Worm (Caenorhabditis elegans) whole organism, L4 larva: ENCODE measurements around the gene B0024.4.

ENCODE experiments used
- D1046.2 ChIP-seq: fragments of 200-800 bp; sonication (Bioruptor generic); IDR thresholded peaks from 2 replicates; pipeline ENCODE4 v1.3.6; 2022; ENCODE audit warnings: missing genetic modification characterization, missing compliant biosample characterization
- F37D6.2 ChIP-seq: sonication (generic microtip); optimal IDR thresholded peaks from 2 replicates; lab custom pipeline; 2016; ENCODE audit warnings: mild to moderate bottlenecking, missing genetic modification characterization, missing compliant biosample characterization
- F44E2.7 ChIP-seq: fragments of 200-800 bp; sonication (Bioruptor generic); IDR thresholded peaks from 2 replicates; pipeline ENCODE4 v2.1.2; 2022; ENCODE audit warnings: missing genetic modification characterization, missing compliant biosample characterization
- F49E8.2 ChIP-seq: sonication (generic microtip); optimal IDR thresholded peaks from 2 replicates; lab custom pipeline; 2016; ENCODE audit warnings: missing compliant biosample characterization, mild to moderate bottlenecking, missing genetic modification characterization, borderline replicate concordance
- Y105C5A.15 ChIP-seq: fragments of 200-800 bp; sonication (Bioruptor generic); IDR thresholded peaks from 2 replicates; pipeline ENCODE4 v1.3.6; 2022; ENCODE audit warnings: missing genetic modification characterization, missing compliant biosample characterization
- aha-1 ChIP-seq: fragments of 150-350 bp; peaks from one replicate; lab custom pipeline; 2014; ENCODE audit warnings: missing biosample characterization, missing genetic modification characterization
- ceh-20 ChIP-seq: fragments of 200-800 bp; sonication (Bioruptor generic); IDR thresholded peaks from 2 replicates; pipeline ENCODE4 v1.3.6; 2022; ENCODE audit warnings: missing genetic modification reagents, missing genetic modification characterization, missing compliant biosample characterization
- ceh-62 ChIP-seq: sonication (generic microtip); optimal IDR thresholded peaks from 2 replicates; lab custom pipeline; 2017; ENCODE audit warnings: missing biosample characterization, missing genetic modification characterization
- ceh-82 ChIP-seq: sonication (generic microtip); optimal IDR thresholded peaks from 2 replicates; lab custom pipeline; 2017; ENCODE audit warnings: missing biosample characterization, missing genetic modification characterization
- cey-2 ChIP-seq: sonication (generic microtip); optimal IDR thresholded peaks from 3 replicates; lab custom pipeline; 2017; ENCODE audit warnings: missing genetic modification characterization, mild to moderate bottlenecking, missing compliant biosample characterization, antibody characterized with exemption, borderline replicate concordance; ENCODE audit not compliant: insufficient read depth
- ctbp-1 ChIP-seq: fragments of 200-800 bp; sonication (Bioruptor generic); IDR thresholded peaks from 2 replicates; pipeline ENCODE4 v1.3.6; 2022; ENCODE audit warnings: missing genetic modification reagents, missing genetic modification characterization, missing compliant biosample characterization
- dmd-6 ChIP-seq: fragments of 200-800 bp; sonication (Bioruptor generic); IDR thresholded peaks from 2 replicates; pipeline ENCODE4 v1.3.6; 2022; ENCODE audit warnings: missing genetic modification reagents, missing genetic modification characterization, missing compliant biosample characterization
- dmd-8 ChIP-seq: fragments of 200-800 bp; sonication (Bioruptor generic); IDR thresholded peaks from 2 replicates; pipeline ENCODE4 v1.3.6; 2022; ENCODE audit warnings: missing genetic modification characterization, missing compliant biosample characterization
- dmd-9 ChIP-seq: fragments of 200-800 bp; sonication (Bioruptor generic); IDR thresholded peaks from 2 replicates; pipeline ENCODE4 v1.3.6; 2022; ENCODE audit warnings: missing genetic modification reagents, missing genetic modification characterization, missing compliant biosample characterization
- duxl-1 ChIP-seq: sonication (generic microtip); optimal IDR thresholded peaks from 2 replicates; lab custom pipeline; 2016; ENCODE audit warnings: mild to moderate bottlenecking, missing genetic modification characterization, moderate library complexity, missing compliant biosample characterization; ENCODE audit not compliant: poor library complexity
- dve-1 ChIP-seq: sonication (generic microtip); optimal IDR thresholded peaks from 2 replicates; lab custom pipeline; 2017; ENCODE audit warnings: antibody characterized with exemption, mild to moderate bottlenecking, missing genetic modification characterization, missing compliant biosample characterization; ENCODE audit not compliant: insufficient read depth
- fos-1 ChIP-seq: fragments of 150-350 bp; optimal IDR thresholded peaks from 2 replicates; lab custom pipeline; 2014; ENCODE audit warnings: missing biosample characterization, missing genetic modification characterization
- hlh-11 ChIP-seq: fragments of 200-800 bp; sonication (Bioruptor generic); optimal IDR thresholded peaks from 2 replicates; lab custom pipeline; 2018; ENCODE audit warnings: mild to moderate bottlenecking, missing genetic modification characterization, missing compliant biosample characterization
- lin-1 ChIP-seq: fragments of 200-800 bp; sonication (Bioruptor generic); IDR thresholded peaks from 2 replicates; pipeline ENCODE4 v1.3.6; 2022; ENCODE audit warnings: missing genetic modification reagents, missing genetic modification characterization, missing compliant biosample characterization
- lin-13 ChIP-seq: fragments of 150-350 bp; optimal IDR thresholded peaks from 2 replicates; lab custom pipeline; 2014; ENCODE audit warnings: missing biosample characterization, missing genetic modification reagents, missing genetic modification characterization
- lin-38 ChIP-seq: fragments of 200-800 bp; sonication (Bioruptor generic); IDR thresholded peaks from 2 replicates; pipeline ENCODE4 v1.3.6; 2022; ENCODE audit warnings: missing genetic modification reagents, missing genetic modification characterization, missing compliant biosample characterization
- lsy-2 ChIP-seq, 2 experiments: fragments of 150-350 bp in 1 of 2; sonication (generic microtip) in 1 of 2; optimal IDR thresholded peaks; 2 replicates each; lab custom pipeline; 2014 to 2017; ENCODE audit warnings: missing biosample characterization in 2 of 2, missing genetic modification characterization in 2 of 2
- mep-1 ChIP-seq: fragments of 150-350 bp; sonication (generic microtip); optimal IDR thresholded peaks from 3 replicates; lab custom pipeline; 2014; ENCODE audit warnings: missing biosample characterization, missing genetic modification characterization
- mes-2 ChIP-seq: sonication (generic microtip); optimal IDR thresholded peaks from 2 replicates; lab custom pipeline; 2016; ENCODE audit warnings: missing genotype, mild to moderate bottlenecking, missing genetic modification characterization, missing compliant biosample characterization; ENCODE audit not compliant: poor library complexity, severe bottlenecking
- mxl-2 ChIP-seq: fragments of 200-800 bp; sonication (Bioruptor generic); conservative IDR thresholded peaks from 2 replicates; pipeline ENCODE4 v1.3.6; 2022; ENCODE audit warnings: missing genetic modification reagents, missing genetic modification characterization, missing compliant biosample characterization
- nhr-10 ChIP-seq: fragments of 150-350 bp; optimal IDR thresholded peaks from 2 replicates; lab custom pipeline; 2014; ENCODE audit warnings: missing biosample characterization, missing genetic modification characterization
- nhr-111 ChIP-seq: fragments of 200-800 bp; sonication (Bioruptor generic); optimal IDR thresholded peaks from 2 replicates; lab custom pipeline; 2018; ENCODE audit warnings: mild to moderate bottlenecking, missing genetic modification characterization, missing compliant biosample characterization
- nhr-28 ChIP-seq: fragments of 150-350 bp; optimal IDR thresholded peaks from 2 replicates; lab custom pipeline; 2014; ENCODE audit warnings: missing biosample characterization, missing genetic modification characterization
- nhr-41 ChIP-seq: fragments of 200-800 bp; sonication (Bioruptor generic); IDR thresholded peaks from 2 replicates; pipeline ENCODE4 v1.3.6; 2022; ENCODE audit warnings: missing genetic modification reagents, missing genetic modification characterization, missing compliant biosample characterization
- nhr-48 ChIP-seq: sonication (generic microtip); optimal IDR thresholded peaks from 2 replicates; lab custom pipeline; 2016; ENCODE audit warnings: mild to moderate bottlenecking, missing genetic modification characterization, missing compliant biosample characterization
- pha-4 ChIP-seq, 2 experiments: fragments of 150-350 bp in 1 of 2; fragments of 200-800 bp in 1 of 2; sonication (Bioruptor generic) in 1 of 2; IDR thresholded peaks in 1 of 2; optimal IDR thresholded peaks in 1 of 2; 2 replicates each; pipeline versions ENCODE4 v1.3.6 to Lab custom; 2014 to 2022; ENCODE audit warnings: missing genetic modification characterization in 2 of 2, missing genetic modification reagents in 2 of 2, missing biosample characterization in 1 of 2, missing compliant biosample characterization in 1 of 2
- pqm-1 ChIP-seq: sonication (generic microtip); optimal IDR thresholded peaks from 2 replicates; lab custom pipeline; 2017; ENCODE audit warnings: missing biosample characterization, missing genetic modification characterization
- saeg-2 ChIP-seq: fragments of 200-800 bp; sonication (Bioruptor generic); IDR thresholded peaks from 2 replicates; pipeline ENCODE4 v1.3.6; 2022; ENCODE audit warnings: missing genetic modification reagents, missing genetic modification characterization, missing compliant biosample characterization
- sdz-12 ChIP-seq: fragments of 200-800 bp; sonication (Bioruptor generic); optimal IDR thresholded peaks from 2 replicates; lab custom pipeline; 2018; ENCODE audit warnings: mild to moderate bottlenecking, missing genetic modification characterization, missing compliant biosample characterization
- snpc-4 ChIP-seq: fragments of 150-350 bp; optimal IDR thresholded peaks from 2 replicates; lab custom pipeline; 2014; ENCODE audit warnings: missing biosample characterization, missing genetic modification characterization
- spr-3 ChIP-seq: fragments of 200-800 bp; sonication (Bioruptor generic); optimal IDR thresholded peaks from 2 replicates; lab custom pipeline; 2018; ENCODE audit warnings: mild to moderate bottlenecking, missing genetic modification characterization, missing compliant biosample characterization
- tag-97 ChIP-seq: fragments of 200-800 bp; sonication (Bioruptor generic); IDR thresholded peaks from 2 replicates; pipeline ENCODE4 v1.3.6; 2022; ENCODE audit warnings: missing genetic modification characterization, missing compliant biosample characterization
- tra-1 ChIP-seq: fragments of 200-800 bp; sonication (Bioruptor generic); IDR thresholded peaks from 2 replicates; pipeline ENCODE4 v1.3.6; 2022; ENCODE audit warnings: missing genetic modification reagents, missing genetic modification characterization, missing compliant biosample characterization
- unc-39 ChIP-seq: sonication (generic microtip); optimal IDR thresholded peaks from 2 replicates; lab custom pipeline; 2017; ENCODE audit warnings: missing biosample characterization, missing genetic modification characterization
- unc-62 ChIP-seq, 3 experiments: fragments of 150-350 bp in 1 of 3; sonication (generic microtip); optimal IDR thresholded peaks in 2 of 3; peaks in 1 of 3; 1 replicate in 1 of 3; 2 replicates in 2 of 3; lab custom pipeline; 2014 to 2017; ENCODE audit warnings: missing biosample characterization in 3 of 3, missing genetic modification characterization in 3 of 3, missing genetic modification reagents in 3 of 3, missing genotype in 1 of 3
- zfp-2 ChIP-seq: sonication (generic microtip); optimal IDR thresholded peaks from 2 replicates; lab custom pipeline; 2016; ENCODE audit warnings: mild to moderate bottlenecking, missing genetic modification characterization, missing compliant biosample characterization
- zfp-3 ChIP-seq: fragments of 200-800 bp; sonication (Bioruptor generic); conservative IDR thresholded peaks from 2 replicates; pipeline ENCODE4 v1.3.6; 2022; ENCODE audit warnings: missing genetic modification reagents, missing genetic modification characterization, missing compliant biosample characterization
- zip-11 ChIP-seq: fragments of 200-800 bp; sonication (Bioruptor generic); IDR thresholded peaks from 2 replicates; pipeline ENCODE4 v1.3.6; 2022; ENCODE audit warnings: missing genetic modification characterization, missing compliant biosample characterization
- zip-2 ChIP-seq: fragments of 150-350 bp; optimal IDR thresholded peaks from 2 replicates; lab custom pipeline; 2014; ENCODE audit warnings: missing biosample characterization, missing genetic modification characterization

B0024.4 gene

ce11 chrV:10328080-10328479, 30.9 kb downstream of the B0024.4 start:
- TF ChIP-seq pha-4 (GFP tag; IDR thresholded peaks at IDR 0.05; lab: Robert Waterston, UW) (no peak), pha-4 (tag; optimal IDR thresholded peaks at IDR 0.05; lab: Kevin White, UChicago) (peak; percentile 63), ceh-20 (0 out of 2 replicates have a peak, but pooled peaks have one; percentile 34), ceh-82 (tag; lab: Kevin White, UChicago) (no peak)
- TF ChIP-seq, all 104 proteins: peak for 2

ce11 chrV:10332012-10332411, 34.8 kb downstream of the B0024.4 start, which contains the start of gene crm-1:
crm-1 (minus strand) TSS chrV:10332112.
- TF ChIP-seq aha-1 (tag; lab: Kevin White, UChicago) (peak; percentile 19), zip-2 (no peak)

- no peak for TF ChIP-seq sdz-12
- no peak for TF ChIP-seq lin-13
- no peak for TF ChIP-seq F49E8.2 (tag; lab: Kevin White, UChicago)
- TF ChIP-seq zfp-3 (GFP tag; lab: Robert Waterston, UW), result no peak
- TF ChIP-seq pqm-1 (tag; lab: Kevin White, UChicago), result peak; percentile 20
- no peak for TF ChIP-seq saeg-2 (GFP tag; lab: Robert Waterston, UW)
- TF ChIP-seq nhr-48 (tag; lab: Kevin White, UChicago), result peak; percentile 74
- TF ChIP-seq snpc-4 (tag; lab: Kevin White, UChicago), result no peak
- no peak for TF ChIP-seq Y105C5A.15 (GFP tag; lab: Robert Waterston, UW)
- TF ChIP-seq dmd-9 (GFP tag; lab: Robert Waterston, UW), result no peak
- peak; percentile 43 for TF ChIP-seq dve-1 (tag; lab: Kevin White, UChicago)
- no peak for TF ChIP-seq fos-1 (tag; lab: Kevin White, UChicago)
- peak; percentile 98 for TF ChIP-seq dmd-6 (GFP tag; lab: Robert Waterston, UW)
- no peak for TF ChIP-seq zip-11 (GFP tag; lab: Robert Waterston, UW)
- no peak for TF ChIP-seq mep-1
- TF ChIP-seq nhr-28, result peak; percentile 47
- peak; percentile 58; the same call in 1 of the 2 replicates for TF ChIP-seq tra-1 (GFP tag; lab: Robert Waterston, UW)
- no peak for TF ChIP-seq unc-39
- TF ChIP-seq nhr-10 (tag; lab: Kevin White, UChicago), result no peak
- TF ChIP-seq F37D6.2 (tag; lab: Kevin White, UChicago), result no peak
- no peak for TF ChIP-seq zfp-2
- no peak for TF ChIP-seq lin-1
- no peak for TF ChIP-seq nhr-41 (GFP tag; lab: Robert Waterston, UW)
- TF ChIP-seq ceh-62 (tag; lab: Kevin White, UChicago), result no peak
- no peak for TF ChIP-seq F44E2.7 (GFP tag; lab: Robert Waterston, UW)
- TF ChIP-seq unc-62 (GFP tag; optimal IDR thresholded peaks at IDR 0.05 in 1 of 2; lab: Kevin White, UChicago), result no peak
- no peak for TF ChIP-seq unc-62 (tag; optimal IDR thresholded peaks at IDR 0.05; lab: Kevin White, UChicago)
- TF ChIP-seq lin-38 (GFP tag; lab: Robert Waterston, UW), result no peak
- no peak for TF ChIP-seq lsy-2 (tag; optimal IDR thresholded peaks at IDR 0.05; lab: Kevin White, UChicago)
- no peak for TF ChIP-seq D1046.2 (GFP tag; lab: Robert Waterston, UW)
- TF ChIP-seq cey-2, result no peak
- TF ChIP-seq duxl-1 (tag; lab: Kevin White, UChicago), result no peak
- TF ChIP-seq ctbp-1 (GFP tag; lab: Robert Waterston, UW), result no peak
- TF ChIP-seq dmd-8 (GFP tag; lab: Robert Waterston, UW), result no peak
- no peak for TF ChIP-seq spr-3 (GFP tag; lab: Kevin White, UChicago)
- TF ChIP-seq tag-97, result no peak
- TF ChIP-seq nhr-111 (GFP tag; lab: Kevin White, UChicago), result no peak
- no peak for TF ChIP-seq mes-2 (tag; lab: Kevin White, UChicago)
- TF ChIP-seq mxl-2 (GFP tag; lab: Robert Waterston, UW), result no peak
- peak; percentile 63 for TF ChIP-seq hlh-11 (tag; lab: Kevin White, UChicago)
- 0 out of 2 replicates have a peak, but pooled peaks have one; percentile 21 for TF ChIP-seq ceh-20
These were observed 36.6 kb downstream of the B0024.4 start for ce11 chrV:10333843-10334242.
